Worm (Caenorhabditis elegans): ENCODE measurements around the gene btb-22.

DNA sequence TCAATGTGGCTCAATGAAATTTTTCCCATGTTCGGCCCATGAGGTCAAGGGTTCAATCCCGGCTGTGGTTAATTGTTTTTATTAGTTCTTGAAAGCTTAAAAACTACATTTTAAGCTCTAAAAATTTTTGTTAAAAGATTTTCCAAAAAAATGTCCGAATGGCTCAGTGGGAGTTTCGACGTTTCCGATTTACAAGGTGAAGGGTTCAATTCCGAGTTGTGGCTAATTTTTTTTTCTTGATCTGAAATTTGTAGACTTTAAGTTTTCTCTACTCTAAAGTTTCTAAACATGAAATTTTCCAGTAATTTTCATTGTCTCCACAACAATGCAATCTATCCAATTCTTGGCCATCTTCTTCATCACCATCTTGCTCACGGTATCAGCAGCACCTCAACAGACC is 37.1 kb upstream of the btb-22 start, which contains the start of gene F02E11.2:
- no peak for TF ChIP-seq flt-1 (GFP tag; IDR thresholded peaks at IDR 0.05)
- no peak for TF ChIP-seq T22C8.4 (GFP tag; IDR thresholded peaks at IDR 0.05)
- no peak for TF ChIP-seq cog-1 (tag; optimal IDR thresholded peaks at IDR 0.05)
- no peak for TF ChIP-seq ztf-23 (GFP tag; IDR thresholded peaks at IDR 0.05)
